Fruit fly (Drosophila melanogaster) whole organism, adult: ENCODE results near the gene Npc2h.

Source experiments
- CG14711 ChIP-seq: fragments of 200-800 bp; sonication (Bioruptor generic); optimal IDR thresholded peaks from 2 replicates; lab custom pipeline; 2018; ENCODE audit warnings: missing biosample characterization, mild to moderate bottlenecking, missing genetic modification characterization, moderate library complexity
- CG7045 ChIP-seq: fragments of 200-800 bp; sonication (Bioruptor generic); optimal IDR thresholded peaks from 2 replicates; lab custom pipeline; 2017; ENCODE audit warnings: missing biosample characterization, mild to moderate bottlenecking, missing genetic modification characterization
- CG7101 ChIP-seq: fragments of 200-800 bp; sonication (Bioruptor generic); optimal IDR thresholded peaks from 2 replicates; lab custom pipeline; 2018; ENCODE audit warnings: missing biosample characterization, mild to moderate bottlenecking, missing genetic modification characterization, moderate library complexity
- Mnt ChIP-seq: fragments of 200-800 bp; sonication (Bioruptor generic); optimal IDR thresholded peaks from 2 replicates; lab custom pipeline; 2016; ENCODE audit warnings: missing biosample characterization, mild to moderate bottlenecking, missing genetic modification characterization
- cic ChIP-seq: fragments of 200-800 bp; sonication (Bioruptor generic); optimal IDR thresholded peaks from 2 replicates; lab custom pipeline; 2017; ENCODE audit warnings: missing biosample characterization, mild to moderate bottlenecking, missing genetic modification characterization, moderate library complexity
- kay ChIP-seq: fragments of 200-800 bp; sonication (Bioruptor generic); peaks from one replicate; lab custom pipeline; 2016; ENCODE audit warnings: missing biosample characterization, missing genetic modification characterization, borderline replicate concordance
- toe ChIP-seq: fragments of 200-800 bp; sonication (Bioruptor generic); optimal IDR thresholded peaks from 2 replicates; lab custom pipeline; 2016; ENCODE audit warnings: missing biosample characterization, missing genetic modification characterization

dm6 chr3R:30697038-30697437 lies 49.1 kb downstream of the Npc2h start, which contains the start of gene Pka-C2:
- TF ChIP-seq toe = no peak
- TF ChIP-seq Mnt (GFP tag; lab: Kevin White, UChicago) = no peak
- no peak for TF ChIP-seq CG7101
- TF ChIP-seq cic (GFP tag; lab: Kevin White, UChicago) = no peak
- TF ChIP-seq CG14711 (tag; lab: Kevin White, UChicago) = no peak
- TF ChIP-seq CG7045 (GFP tag; lab: Kevin White, UChicago) = no peak
- no peak for TF ChIP-seq kay (GFP tag; lab: Kevin White, UChicago)
